Fruit fly (Drosophila melanogaster): ENCODE data around the gene Srp54.
A peak's percentile ranks its signal among the peaks of the same experiment; 100 is the strongest.

Srp54 gene

DNA sequence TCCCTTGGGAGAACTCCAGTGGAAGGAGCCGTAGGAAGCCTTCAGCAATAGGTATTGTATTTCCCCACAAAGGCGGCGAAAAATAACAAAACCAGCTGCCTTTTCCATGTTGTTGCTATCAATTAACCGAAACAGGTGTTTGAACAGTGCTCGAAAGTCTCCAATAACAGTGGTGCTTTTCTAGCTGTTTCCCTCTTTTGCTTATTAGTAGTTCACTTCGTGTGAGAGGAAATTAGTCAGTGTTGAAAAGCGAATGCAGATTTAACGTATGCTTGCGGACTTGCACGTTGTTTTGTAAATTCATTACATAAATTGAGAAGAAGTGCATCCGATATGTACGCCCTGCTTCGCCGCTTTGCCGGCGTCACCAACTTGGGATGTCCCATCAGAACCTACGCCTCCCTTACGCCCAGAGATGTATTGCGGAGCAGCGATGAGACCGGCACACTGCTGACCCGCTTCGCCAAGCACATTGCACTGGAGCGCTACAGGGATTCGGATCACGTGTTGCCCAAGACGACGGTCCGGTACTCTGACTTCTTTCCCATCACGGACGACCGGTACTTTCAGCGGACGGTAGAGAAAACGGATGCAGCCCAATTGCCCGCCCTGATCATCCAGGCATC lies 26.0 kb downstream of the Srp54 start, which contains the start of the genes Datp and CG4619 (continued):
- TF ChIP-seq CG12769 (tag; optimal IDR thresholded peaks at IDR 0.05) (no peak), CG10979 (tag; optimal IDR thresholded peaks at IDR 0.05) (peak; percentile 6), CG4328 (GFP tag; optimal IDR thresholded peaks at IDR 0.05) (no peak), CG1792 (GFP tag; optimal IDR thresholded peaks at IDR 0.05) (no peak), Sox100B (GFP tag; optimal IDR thresholded peaks at IDR 0.05) (no peak), eyg (GFP tag; optimal IDR thresholded peaks at IDR 0.05) (no peak), lola (GFP tag; optimal IDR thresholded peaks at IDR 0.05) (no peak), CG6813 (GFP tag; optimal IDR thresholded peaks at IDR 0.05) (peak; percentile 16), Oaz (GFP tag; IDR thresholded peaks at IDR 0.05) (no peak), prd (optimal IDR thresholded peaks at IDR 0.05) (no peak), prd (GFP tag; IDR thresholded peaks at IDR 0.05) (peak; percentile 20; the same call in 1 of the 3 replicates), CG30020 (tag; optimal IDR thresholded peaks at IDR 0.05) (no peak), peb (GFP tag; IDR thresholded peaks at IDR 0.05) (no peak), CG11456 (GFP tag; IDR thresholded peaks at IDR 0.05) (peak; percentile 74), Mes4 (GFP tag; optimal IDR thresholded peaks at IDR 0.05) (no peak), so (GFP tag; IDR thresholded peaks at IDR 0.05) (no peak; the same call in 2 of the 3 replicates), Ssrp (tag; optimal IDR thresholded peaks at IDR 0.05) (no peak), CG32767 (GFP tag; IDR thresholded peaks at IDR 0.05) (no peak), slou (GFP tag; optimal IDR thresholded peaks at IDR 0.05) (no peak), CG10366 (GFP tag; IDR thresholded peaks at IDR 0.05) (no peak), fd3F (GFP tag; optimal IDR thresholded peaks at IDR 0.05) (no peak), E2f2 (GFP tag; IDR thresholded peaks at IDR 0.05) (peak; percentile 32; the same call in 1 of the 2 replicates), CG14014 (GFP tag; IDR thresholded peaks at IDR 0.05) (0 out of 2 replicates have a peak, but pooled peaks have one; percentile 13), corto (GFP tag; optimal IDR thresholded peaks at IDR 0.05) (no peak), CG30431 (GFP tag; optimal IDR thresholded peaks at IDR 0.05) (no peak), gem (tag; optimal IDR thresholded peaks at IDR 0.05) (no peak), ase (GFP tag; IDR thresholded peaks at IDR 0.05) (no peak), Side (GFP tag; optimal IDR thresholded peaks at IDR 0.05) (peak; percentile 27), CG17359 (tag; optimal IDR thresholded peaks at IDR 0.05) (no peak), p53 (GFP tag; optimal IDR thresholded peaks at IDR 0.05) (no peak), CG12236 (GFP tag; optimal IDR thresholded peaks at IDR 0.05) (no peak), sug (tag; optimal IDR thresholded peaks at IDR 0.05) (no peak), Atf6 (GFP tag; IDR thresholded peaks at IDR 0.05) (no peak), CG4360 (GFP tag; IDR thresholded peaks at IDR 0.05) (peak; percentile 64), YL-1 (GFP tag; optimal IDR thresholded peaks at IDR 0.05) (peak; percentile 68), run (tag; optimal IDR thresholded peaks at IDR 0.05) (no peak), Opbp (GFP tag; IDR thresholded peaks at IDR 0.05; ENCODE audit: partially characterized antibody) (no peak), CG6683 (GFP tag; optimal IDR thresholded peaks at IDR 0.05) (no peak)

- TF ChIP-seq run (tag; optimal IDR thresholded peaks at IDR 0.05) (no peak), kay (GFP tag; optimal IDR thresholded peaks at IDR 0.05) (peak; percentile 56), tin (GFP tag; optimal IDR thresholded peaks at IDR 0.05) (no peak), CG8388 (GFP tag; optimal IDR thresholded peaks at IDR 0.05) (no peak), fu2 (GFP tag; optimal IDR thresholded peaks at IDR 0.05) (no peak), HmgZ (tag; optimal IDR thresholded peaks at IDR 0.05) (peak; percentile 57), CG1832 (GFP tag; optimal IDR thresholded peaks at IDR 0.05) (no peak), ems (GFP tag; optimal IDR thresholded peaks at IDR 0.05) (no peak), stwl (tag; optimal IDR thresholded peaks at IDR 0.05) (no peak), MBD-R2 (GFP tag; IDR thresholded peaks at IDR 0.05) (no peak), Ssrp (tag; optimal IDR thresholded peaks at IDR 0.05) (no peak), yki (optimal IDR thresholded peaks at IDR 0.05) (no peak), ro (GFP tag; IDR thresholded peaks at IDR 0.05) (no peak), CG2120 (GFP tag; optimal IDR thresholded peaks at IDR 0.05) (peak; percentile 59), CG18011 (GFP tag; optimal IDR thresholded peaks at IDR 0.05) (no peak), CG14014 (GFP tag; IDR thresholded peaks at IDR 0.05) (no peak), CG9437 (GFP tag; optimal IDR thresholded peaks at IDR 0.05) (no peak)
These were observed 30.8 kb downstream of the Srp54 start for dm6 chr2L:9943521-9943920.

All from whole organism, embryonic.